Worm (Caenorhabditis elegans): ENCODE data around the gene pdha-1.

Gene pdha-1

ce11 chrII:8037246-8037645 lies 28.8 kb upstream of the pdha-1 start, which contains the start of gene arp-6:
arp-6 (minus strand) TSS chrII:8037346.
- TF ChIP-seq odd-2 (tag; optimal IDR thresholded peaks at IDR 0.05) (no peak), fax-1 (tag; optimal IDR thresholded peaks at IDR 0.05) (no peak), pag-3 (tag; optimal IDR thresholded peaks at IDR 0.05; ENCODE audit: borderline replicate concordance) (no peak), ztf-16 (tag; optimal IDR thresholded peaks at IDR 0.05) (no peak), lim-6 (tag; optimal IDR thresholded peaks at IDR 0.05) (no peak), Y22D7AL.16 (tag; optimal IDR thresholded peaks at IDR 0.05) (no peak), dmd-4 (tag; optimal IDR thresholded peaks at IDR 0.05; ENCODE audit: borderline replicate concordance) (no peak), unc-55 (GFP tag; optimal IDR thresholded peaks at IDR 0.05) (no peak), nhr-232 (tag; optimal IDR thresholded peaks at IDR 0.05) (no peak), nfya-1 (tag; optimal IDR thresholded peaks at IDR 0.05) (no peak), hlh-30 (tag; optimal IDR thresholded peaks at IDR 0.05; ENCODE audit: insufficient read depth) (no peak), T23F11.4 (GFP tag; optimal IDR thresholded peaks at IDR 0.05) (no peak)

- no peak for TF ChIP-seq ceh-34 (tag; optimal IDR thresholded peaks at IDR 0.05)
- TF ChIP-seq hlh-13 (GFP tag; optimal IDR thresholded peaks at IDR 0.05), result no peak
- no peak for TF ChIP-seq ceh-24 (tag; optimal IDR thresholded peaks at IDR 0.05)
- TF ChIP-seq Y22D7AL.16 (tag; optimal IDR thresholded peaks at IDR 0.05), result no peak
- TF ChIP-seq rnt-1 (tag; optimal IDR thresholded peaks at IDR 0.05), result no peak
- TF ChIP-seq hlh-15 (tag; optimal IDR thresholded peaks at IDR 0.05), result no peak
- TF ChIP-seq sox-4 (tag; optimal IDR thresholded peaks at IDR 0.05), result no peak
- no peak for TF ChIP-seq pha-2 (tag; optimal IDR thresholded peaks at IDR 0.05)
- no peak for TF ChIP-seq K09A11.1 (tag; optimal IDR thresholded peaks at IDR 0.05; ENCODE audit: insufficient read depth)
Measured at ce11 chrII:8037863-8038262, 28.2 kb upstream of the pdha-1 start, which contains the start of gene C08B11.9. C08B11.9 (minus strand) TSS chrII:8038169.

ce11 chrII:8039416-8039815 lies 26.7 kb upstream of the pdha-1 start, which contains the start of the genes ubh-4 and algn-6:
ubh-4 (minus strand) TSS chrII:8039597.
algn-6 (plus strand) TSS chrII:8039802.
- TF ChIP-seq unc-42 (tag; optimal IDR thresholded peaks at IDR 0.05), result peak; percentile 56
- no peak for TF ChIP-seq npax-4 (tag; optimal IDR thresholded peaks at IDR 0.05)
- TF ChIP-seq ahr-1 (tag; optimal IDR thresholded peaks at IDR 0.05), result no peak
- no peak for TF ChIP-seq sox-4 (tag; optimal IDR thresholded peaks at IDR 0.05)
- TF ChIP-seq gmeb-2 (tag; optimal IDR thresholded peaks at IDR 0.05), result no peak
- TF ChIP-seq ceh-31 (tag; optimal IDR thresholded peaks at IDR 0.05), result peak; percentile 84
- TF ChIP-seq tbx-2 (tag; optimal IDR thresholded peaks at IDR 0.05), result peak; percentile 48
- peak; percentile 5 for TF ChIP-seq ceh-14 (tag; optimal IDR thresholded peaks at IDR 0.05)
- TF ChIP-seq ceh-2 (tag; optimal IDR thresholded peaks at IDR 0.05), result peak; percentile 70
- TF ChIP-seq hlh-6 (tag; optimal IDR thresholded peaks at IDR 0.05), result no peak
- TF ChIP-seq fkh-6 (tag; optimal IDR thresholded peaks at IDR 0.05), result no peak
- TF ChIP-seq C08G9.2 (tag; optimal IDR thresholded peaks at IDR 0.05), result peak; percentile 67
- TF ChIP-seq ceh-34 (tag; optimal IDR thresholded peaks at IDR 0.05), result no peak
- no peak for TF ChIP-seq ceh-48 (tag; optimal IDR thresholded peaks at IDR 0.05)
- peak; percentile 42 for TF ChIP-seq tbx-7 (tag; optimal IDR thresholded peaks at IDR 0.05)
- no peak for TF ChIP-seq Y22D7AL.16 (tag; optimal IDR thresholded peaks at IDR 0.05)
- peak; percentile 35 for TF ChIP-seq elt-2 (tag; optimal IDR thresholded peaks at IDR 0.05)
- TF ChIP-seq ztf-16 (tag; optimal IDR thresholded peaks at IDR 0.05), result peak; percentile 47
- peak; percentile 65 for TF ChIP-seq zip-5 (tag; optimal IDR thresholded peaks at IDR 0.05)
- TF ChIP-seq nfya-1 (tag; optimal IDR thresholded peaks at IDR 0.05), result peak; percentile 21
- TF ChIP-seq hlh-8 (tag; optimal IDR thresholded peaks at IDR 0.05), result peak; percentile 2
- peak; percentile 30 for TF ChIP-seq ref-2 (tag; optimal IDR thresholded peaks at IDR 0.05)

- TF ChIP-seq ets-4 (tag; optimal IDR thresholded peaks at IDR 0.05) (no peak), zip-5 (tag; optimal IDR thresholded peaks at IDR 0.05) (no peak), che-1 (tag; optimal IDR thresholded peaks at IDR 0.05) (no peak), unc-42 (tag; optimal IDR thresholded peaks at IDR 0.05) (peak; percentile 80), mec-3 (tag; optimal IDR thresholded peaks at IDR 0.05; ENCODE audit: borderline replicate concordance) (no peak), elt-2 (tag; optimal IDR thresholded peaks at IDR 0.05) (no peak), dmd-4 (tag; optimal IDR thresholded peaks at IDR 0.05; ENCODE audit: borderline replicate concordance) (no peak), odd-2 (tag; optimal IDR thresholded peaks at IDR 0.05) (no peak)
Measured at ce11 chrII:8041642-8042041, 24.4 kb upstream of the pdha-1 start.
